Worm (Caenorhabditis elegans) whole organism, L3 larva: ENCODE data around the gene Y24D9A.7.

Source experiments
- R02D3.7 ChIP-seq: fragments of 150-350 bp; optimal IDR thresholded peaks from 2 replicates; lab custom pipeline; 2014; ENCODE audit warnings: missing biosample characterization, missing genetic modification characterization
- ama-1 ChIP-seq: fragments of 150-350 bp; optimal IDR thresholded peaks from 2 replicates; lab custom pipeline; 2018
- ceh-82 ChIP-seq: fragments of 150-350 bp; optimal IDR thresholded peaks from 2 replicates; lab custom pipeline; 2014; ENCODE audit warnings: missing biosample characterization, missing genetic modification characterization
- egl-5 ChIP-seq: fragments of 150-350 bp; optimal IDR thresholded peaks from 2 replicates; lab custom pipeline; 2017; ENCODE audit warnings: missing biosample characterization, missing genetic modification reagents, missing genetic modification characterization, inconsistent platforms
- fos-1 ChIP-seq: fragments of 150-350 bp; optimal IDR thresholded peaks from 2 replicates; lab custom pipeline; 2014; ENCODE audit warnings: missing biosample characterization, missing genetic modification characterization
- jun-1 ChIP-seq: fragments of 150-350 bp; optimal IDR thresholded peaks from 2 replicates; lab custom pipeline; 2014; ENCODE audit warnings: missing biosample characterization, missing genetic modification reagents, missing genetic modification characterization
- lin-15B ChIP-seq: fragments of 150-350 bp; optimal IDR thresholded peaks from 2 replicates; lab custom pipeline; 2014; ENCODE audit warnings: missing biosample characterization, missing genetic modification characterization
- nfya-1 ChIP-seq: sonication (generic microtip); optimal IDR thresholded peaks from 2 replicates; lab custom pipeline; 2017; ENCODE audit warnings: missing genetic modification characterization, mild to moderate bottlenecking, missing compliant biosample characterization, antibody characterized with exemption, moderate library complexity; ENCODE audit not compliant: insufficient read depth
- nhr-25 ChIP-seq: sonication (generic microtip); optimal IDR thresholded peaks from 2 replicates; lab custom pipeline; 2017; ENCODE audit warnings: missing biosample characterization, missing genetic modification characterization
- nhr-43 ChIP-seq: sonication (generic microtip); optimal IDR thresholded peaks from 2 replicates; lab custom pipeline; 2016; ENCODE audit warnings: mild to moderate bottlenecking, missing genetic modification characterization, missing compliant biosample characterization; ENCODE audit not compliant: poor library complexity, severe bottlenecking
- snpc-4 ChIP-seq: fragments of 150-350 bp; optimal IDR thresholded peaks from 2 replicates; lab custom pipeline; 2014; ENCODE audit warnings: missing biosample characterization, missing genetic modification characterization
- unc-39 ChIP-seq: sonication (generic microtip); optimal IDR thresholded peaks from 4 replicates; lab custom pipeline; 2017; ENCODE audit warnings: missing biosample characterization, missing genetic modification characterization
- zag-1 ChIP-seq: fragments of 150-350 bp; optimal IDR thresholded peaks from 2 replicates; lab custom pipeline; 2014; ENCODE audit warnings: missing biosample characterization, missing genetic modification characterization
- ztf-4 ChIP-seq: fragments of 150-350 bp; optimal IDR thresholded peaks from 2 replicates; lab custom pipeline; 2014; ENCODE audit warnings: missing biosample characterization, missing genetic modification characterization

ce11 chrIV:4437825-4438224, 32.9 kb upstream of the Y24D9A.7 start:
- no peak for TF ChIP-seq jun-1 (tag; lab: Kevin White, UChicago)
- no peak for TF ChIP-seq egl-5 (tag; lab: Kevin White, UChicago)
- TF ChIP-seq nfya-1 = no peak
- TF ChIP-seq ceh-82 (tag; lab: Kevin White, UChicago) = no peak
- no peak for TF ChIP-seq R02D3.7 (tag; lab: Kevin White, UChicago)
- TF ChIP-seq unc-39 (tag; lab: Kevin White, UChicago) = no peak
- no peak for TF ChIP-seq lin-15B (tag; lab: Kevin White, UChicago)
- TF ChIP-seq nhr-43 (tag; lab: Kevin White, UChicago) = no peak
- no peak for TF ChIP-seq snpc-4 (tag; lab: Kevin White, UChicago)
- TF ChIP-seq nhr-25 = no peak
- no peak for TF ChIP-seq ztf-4
- TF ChIP-seq zag-1 = no peak
- TF ChIP-seq ama-1 (lab: Kevin White, UChicago) = no peak
- no peak for TF ChIP-seq fos-1 (tag; lab: Kevin White, UChicago)
